Fruit fly (Drosophila melanogaster) whole organism, embryonic: ENCODE measurements around the gene CG16772.

Experiments
- B-H1 ChIP-seq: fragments of 200-800 bp; sonication (Bioruptor generic); IDR thresholded peaks from 3 replicates; pipeline ENCODE4 v1.3.6; 2022; ENCODE audit warnings: missing biosample characterization, missing genetic modification characterization
- CG10565 ChIP-seq: fragments of 200-800 bp; sonication (Bioruptor generic); optimal IDR thresholded peaks from 3 replicates; lab custom pipeline; 2016; ENCODE audit warnings: missing biosample characterization, mild to moderate bottlenecking, missing genetic modification characterization
- CG17912 ChIP-seq: fragments of 200-800 bp; sonication (Bioruptor generic); optimal IDR thresholded peaks from 2 replicates; lab custom pipeline; 2018; ENCODE audit warnings: missing biosample characterization, mild to moderate bottlenecking, missing genetic modification characterization
- CG34422 ChIP-seq: fragments of 200-800 bp; sonication (Bioruptor generic); IDR thresholded peaks from 3 replicates; pipeline ENCODE4 v1.3.6; 2022; ENCODE audit warnings: missing biosample characterization, missing genetic modification characterization
- CG7556 ChIP-seq: fragments of 200-800 bp; sonication (Bioruptor generic); optimal IDR thresholded peaks from 2 replicates; lab custom pipeline; 2017; ENCODE audit warnings: missing biosample characterization, mild to moderate bottlenecking, missing genetic modification characterization
- Eip74EF ChIP-seq, 2 experiments: fragments of 200-800 bp in 1 of 2; fragments of >200 bp in 1 of 2; sonication (Bioruptor generic) in 1 of 2; optimal IDR thresholded peaks; 2 replicates each; lab custom pipeline; 2017 to 2019; ENCODE audit warnings: missing biosample characterization in 2 of 2, missing genetic modification characterization in 2 of 2, mild to moderate bottlenecking in 1 of 2, moderate library complexity in 1 of 2
- Gug ChIP-seq: fragments of 200-800 bp; sonication (Bioruptor generic); IDR thresholded peaks from 4 replicates; pipeline ENCODE4 v1.3.6; 2022; ENCODE audit warnings: missing biosample characterization, missing genetic modification characterization
- Lhr ChIP-seq: fragments of 200-800 bp; sonication (Bioruptor generic); optimal IDR thresholded peaks from 3 replicates; lab custom pipeline; 2017; ENCODE audit warnings: mild to moderate bottlenecking, missing biosample characterization, missing genetic modification reagents, missing genetic modification characterization
- dmrt99B ChIP-seq: fragments of 200-800 bp; sonication (Bioruptor generic); optimal IDR thresholded peaks from 2 replicates; lab custom pipeline; 2018; ENCODE audit warnings: missing biosample characterization, mild to moderate bottlenecking, missing genetic modification characterization, moderate library complexity
- lmd ChIP-seq: fragments of 200-800 bp; sonication (Bioruptor generic); IDR thresholded peaks from 2 replicates; pipeline ENCODE4 v1.3.6; 2022; ENCODE audit warnings: missing biosample characterization, missing genetic modification characterization
- org-1 ChIP-seq: fragments of 200-800 bp; sonication (Bioruptor generic); optimal IDR thresholded peaks from 2 replicates; lab custom pipeline; 2017; ENCODE audit warnings: missing biosample characterization, missing genetic modification characterization
- sug ChIP-seq: fragments of 200-800 bp; optimal IDR thresholded peaks from 2 replicates; lab custom pipeline; 2019; ENCODE audit warnings: missing biosample characterization, mild to moderate bottlenecking, missing genetic modification characterization, moderate library complexity

DNA sequence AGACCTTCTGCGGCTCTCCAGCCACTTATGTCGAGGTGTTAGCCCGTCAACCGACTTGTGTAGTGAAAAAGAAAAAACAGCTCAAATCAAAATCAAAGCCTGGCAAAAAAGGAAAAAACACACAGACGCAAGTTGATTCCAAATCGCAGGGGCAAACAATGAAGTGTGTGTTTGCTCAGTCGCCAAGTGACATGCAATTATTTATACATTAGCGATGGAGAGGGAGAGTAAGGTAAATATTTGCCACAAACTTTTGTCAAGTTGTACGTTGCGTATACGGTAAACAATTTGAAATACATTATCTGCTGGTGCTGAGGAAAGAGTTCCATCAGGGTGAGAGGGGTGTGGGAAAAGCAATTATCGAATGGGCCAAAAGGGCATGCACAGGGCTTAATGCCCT lies 35.7 kb downstream of the CG16772 start:
- TF ChIP-seq org-1 (GFP tag; lab: Kevin White, UChicago): no peak
- peak; percentile 16 for TF ChIP-seq dmrt99B
- TF ChIP-seq B-H1 (GFP tag; lab: Robert Waterston, UW): no peak
- TF ChIP-seq CG7556 (GFP tag; lab: Kevin White, UChicago): no peak
- no peak for TF ChIP-seq CG34422 (GFP tag; lab: Robert Waterston, UW)
- no peak for TF ChIP-seq CG17912
- TF ChIP-seq Lhr (GFP tag; lab: Kevin White, UChicago): no peak
- TF ChIP-seq lmd (GFP tag; lab: Robert Waterston, UW): no peak
- no peak for TF ChIP-seq Gug (GFP tag; lab: Robert Waterston, UW)
- TF ChIP-seq sug: no peak
- no peak for TF ChIP-seq CG10565
- TF ChIP-seq Eip74EF (GFP tag; optimal IDR thresholded peaks at IDR 0.05; lab: Kevin White, UChicago): peak in 1 of 2 experiments; percentile 41
